Worm (Caenorhabditis elegans) whole organism, L2 larva: ENCODE measurements around the gene ntl-9.
A peak's percentile ranks its signal among the peaks of the same experiment; 100 is the strongest.

ENCODE experiments used
- C34F6.9 ChIP-seq: fragments of 150-350 bp; optimal IDR thresholded peaks from 2 replicates; lab custom pipeline; 2014; ENCODE audit warnings: missing biosample characterization, missing genetic modification characterization
- F13H6.1 ChIP-seq: sonication (generic microtip); optimal IDR thresholded peaks from 2 replicates; lab custom pipeline; 2016; ENCODE audit warnings: missing genetic modification characterization, missing compliant biosample characterization
- R02D3.7 ChIP-seq: fragments of 150-350 bp; optimal IDR thresholded peaks from 2 replicates; lab custom pipeline; 2014; ENCODE audit warnings: missing biosample characterization, missing genetic modification characterization
- Y55F3AM.14 ChIP-seq: fragments of 200-800 bp; sonication (Bioruptor generic); optimal IDR thresholded peaks from 2 replicates; lab custom pipeline; 2018; ENCODE audit warnings: mild to moderate bottlenecking, missing genetic modification characterization, missing compliant biosample characterization
- ZK546.5 ChIP-seq: sonication (generic microtip); optimal IDR thresholded peaks from 2 replicates; lab custom pipeline; 2017; ENCODE audit warnings: missing biosample characterization, missing genetic modification characterization
- alr-1 ChIP-seq: fragments of 150-350 bp; optimal IDR thresholded peaks from 2 replicates; lab custom pipeline; 2014; ENCODE audit warnings: missing biosample characterization, missing genetic modification characterization
- aly-2 ChIP-seq: fragments of 150-350 bp; optimal IDR thresholded peaks from 2 replicates; lab custom pipeline; 2014; ENCODE audit warnings: missing biosample characterization, missing genetic modification characterization
- ama-1 ChIP-seq: fragments of 150-350 bp; optimal IDR thresholded peaks from 2 replicates; lab custom pipeline; 2018; ENCODE audit warnings: inconsistent platforms
- blmp-1 ChIP-seq: sonication (generic microtip); optimal IDR thresholded peaks from 2 replicates; lab custom pipeline; 2017; ENCODE audit warnings: missing genetic modification characterization, mild to moderate bottlenecking, missing compliant biosample characterization, antibody characterized with exemption, moderate library complexity; ENCODE audit not compliant: insufficient read depth
- ceh-16 ChIP-seq: fragments of 150-350 bp; optimal IDR thresholded peaks from 2 replicates; lab custom pipeline; 2014; ENCODE audit warnings: missing biosample characterization, missing genetic modification characterization
- ceh-82 ChIP-seq: fragments of 150-350 bp; optimal IDR thresholded peaks from 2 replicates; lab custom pipeline; 2014; ENCODE audit warnings: missing biosample characterization, missing genetic modification characterization
- crh-2 ChIP-seq: sonication (generic microtip); optimal IDR thresholded peaks from 2 replicates; lab custom pipeline; 2017; ENCODE audit warnings: missing biosample characterization, missing genetic modification characterization
- dmd-4 ChIP-seq: sonication (generic microtip); optimal IDR thresholded peaks from 2 replicates; lab custom pipeline; 2017; ENCODE audit warnings: missing biosample characterization, missing genetic modification characterization
- egl-27 ChIP-seq: sonication (generic microtip); optimal IDR thresholded peaks from 3 replicates; lab custom pipeline; 2017; ENCODE audit warnings: missing biosample characterization, missing genetic modification reagents, missing genetic modification characterization
- elt-1 ChIP-seq: fragments of 150-350 bp; optimal IDR thresholded peaks from 2 replicates; lab custom pipeline; 2014; ENCODE audit warnings: missing biosample characterization, missing genetic modification characterization
- elt-3 ChIP-seq: sonication (generic microtip); optimal IDR thresholded peaks from 2 replicates; lab custom pipeline; 2017; ENCODE audit warnings: missing biosample characterization, missing genetic modification characterization
- fos-1 ChIP-seq: fragments of 150-350 bp; optimal IDR thresholded peaks from 2 replicates; lab custom pipeline; 2014; ENCODE audit warnings: missing biosample characterization, missing genetic modification characterization
- gmeb-1 ChIP-seq: fragments of 150-350 bp; optimal IDR thresholded peaks from 2 replicates; lab custom pipeline; 2014; ENCODE audit warnings: missing biosample characterization, missing genetic modification characterization
- lin-11 ChIP-seq: fragments of 150-350 bp; sonication (generic microtip); optimal IDR thresholded peaks from 2 replicates; lab custom pipeline; 2014; ENCODE audit warnings: missing biosample characterization, missing genetic modification characterization, inconsistent platforms, mixed read lengths
- lin-13 ChIP-seq: fragments of 150-350 bp; optimal IDR thresholded peaks from 2 replicates; lab custom pipeline; 2014; ENCODE audit warnings: missing biosample characterization, missing genetic modification reagents, missing genetic modification characterization
- lsy-2 ChIP-seq, 2 experiments: fragments of 150-350 bp in 1 of 2; sonication (generic microtip) in 1 of 2; optimal IDR thresholded peaks; 2 replicates each; lab custom pipeline; 2014 to 2017; ENCODE audit warnings: missing biosample characterization in 2 of 2, missing genetic modification characterization in 2 of 2
- mab-5 ChIP-seq: fragments of 150-350 bp; optimal IDR thresholded peaks from 2 replicates; lab custom pipeline; 2014; ENCODE audit warnings: missing biosample characterization, missing genetic modification characterization
- mbf-1 ChIP-seq: sonication (generic microtip); optimal IDR thresholded peaks from 2 replicates; lab custom pipeline; 2017; ENCODE audit warnings: missing biosample characterization, missing genetic modification characterization
- mdl-1 ChIP-seq, 2 experiments: fragments of 150-350 bp in 1 of 2; sonication (generic microtip) in 1 of 2; optimal IDR thresholded peaks; 2 replicates each; lab custom pipeline; 2017; ENCODE audit warnings: missing biosample characterization in 2 of 2, missing genetic modification characterization in 2 of 2
- nhr-10 ChIP-seq: sonication (generic microtip); optimal IDR thresholded peaks from 2 replicates; lab custom pipeline; 2017; ENCODE audit warnings: missing biosample characterization, missing genetic modification characterization
- nhr-11 ChIP-seq: fragments of 150-350 bp; optimal IDR thresholded peaks from 2 replicates; lab custom pipeline; 2014; ENCODE audit warnings: missing biosample characterization, missing genetic modification characterization
- nhr-12 ChIP-seq: fragments of 150-350 bp; optimal IDR thresholded peaks from 2 replicates; lab custom pipeline; 2014; ENCODE audit warnings: missing biosample characterization, missing genetic modification characterization
- nhr-129 ChIP-seq: fragments of 150-350 bp; optimal IDR thresholded peaks from 2 replicates; lab custom pipeline; 2014; ENCODE audit warnings: missing biosample characterization, missing genetic modification characterization
- nhr-21 ChIP-seq: fragments of 150-350 bp; optimal IDR thresholded peaks from 2 replicates; lab custom pipeline; 2014; ENCODE audit warnings: missing biosample characterization, missing genetic modification characterization
- nhr-23 ChIP-seq: fragments of 150-350 bp; optimal IDR thresholded peaks from 2 replicates; lab custom pipeline; 2014; ENCODE audit warnings: missing biosample characterization, missing genetic modification reagents, missing genetic modification characterization
- nhr-77 ChIP-seq: fragments of 150-350 bp; optimal IDR thresholded peaks from 2 replicates; lab custom pipeline; 2014; ENCODE audit warnings: missing biosample characterization, missing genetic modification characterization
- peb-1 ChIP-seq: fragments of 150-350 bp; optimal IDR thresholded peaks from 2 replicates; lab custom pipeline; 2014; ENCODE audit warnings: missing biosample characterization, missing genetic modification characterization
- sem-4 ChIP-seq: fragments of 150-350 bp; optimal IDR thresholded peaks from 2 replicates; lab custom pipeline; 2014; ENCODE audit warnings: missing biosample characterization, missing genetic modification reagents, missing genetic modification characterization
- skn-1 ChIP-seq: sonication (generic microtip); optimal IDR thresholded peaks from 2 replicates; lab custom pipeline; 2017; ENCODE audit warnings: missing biosample characterization, missing genetic modification characterization
- sma-3 ChIP-seq: sonication (generic microtip); optimal IDR thresholded peaks from 2 replicates; lab custom pipeline; 2016; ENCODE audit warnings: missing genetic modification reagents, missing genetic modification characterization, missing compliant biosample characterization
- sma-9 ChIP-seq, 2 experiments: fragments of 150-350 bp in 1 of 2; sonication (generic microtip) in 1 of 2; optimal IDR thresholded peaks; 2 replicates each; lab custom pipeline; 2014 to 2016; ENCODE audit warnings: missing genetic modification characterization in 2 of 2, mild to moderate bottlenecking in 1 of 2, missing biosample characterization in 1 of 2, missing compliant biosample characterization in 1 of 2, missing genetic modification reagents in 1 of 2, moderate library complexity in 1 of 2
- snpc-4 ChIP-seq: fragments of 150-350 bp; optimal IDR thresholded peaks from 2 replicates; lab custom pipeline; 2014; ENCODE audit warnings: missing biosample characterization, missing genetic modification characterization
- unc-39 ChIP-seq: fragments of 150-350 bp; optimal IDR thresholded peaks from 2 replicates; lab custom pipeline; 2014; ENCODE audit warnings: missing biosample characterization, missing genetic modification characterization
- unc-55 ChIP-seq: fragments of 150-350 bp; sonication (generic microtip); optimal IDR thresholded peaks from 3 replicates; lab custom pipeline; 2014; ENCODE audit warnings: missing biosample characterization, missing genetic modification reagents, missing genetic modification characterization
- zag-1 ChIP-seq: fragments of 150-350 bp; optimal IDR thresholded peaks from 2 replicates; lab custom pipeline; 2014; ENCODE audit warnings: missing biosample characterization, missing genetic modification characterization
- ztf-1 ChIP-seq: fragments of 200-800 bp; sonication (Bioruptor generic); conservative IDR thresholded peaks from 2 replicates; pipeline ENCODE4 v1.3.6; 2022; ENCODE audit warnings: missing genetic modification characterization, missing compliant biosample characterization
- ztf-11 ChIP-seq: sonication (generic microtip); optimal IDR thresholded peaks from 2 replicates; lab custom pipeline; 2017; ENCODE audit warnings: missing biosample characterization, missing genetic modification characterization
- ztf-4 ChIP-seq: fragments of 150-350 bp; optimal IDR thresholded peaks from 2 replicates; lab custom pipeline; 2014; ENCODE audit warnings: missing biosample characterization, missing genetic modification characterization

Gene ntl-9

DNA sequence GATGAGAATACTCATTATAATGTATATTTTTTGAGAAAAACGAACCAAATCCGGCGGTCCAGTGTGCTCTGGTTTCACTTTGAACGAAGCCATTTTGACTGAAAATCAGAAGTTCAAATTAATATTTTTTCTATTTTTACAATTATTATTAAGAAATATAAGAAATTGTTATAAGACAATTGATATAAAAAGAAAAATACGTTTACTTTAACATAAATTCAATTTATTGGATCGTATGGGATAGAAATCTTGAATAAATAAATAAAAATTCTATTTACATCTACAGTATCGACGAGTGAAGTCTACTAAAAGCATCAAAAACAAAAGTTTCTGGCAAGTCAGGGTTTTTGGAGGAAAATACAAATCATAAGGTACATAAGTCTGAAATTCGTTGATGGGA lies 15.9 kb downstream of the ntl-9 start, which contains the start of gene C27F2.4:
Gene C27F2.4 (minus strand): TSS at position 101 of the 400 bp plus-strand sequence.
- TF ChIP-seq nhr-12 (tag; lab: Kevin White, UChicago) (no peak), nhr-11 (tag; lab: Kevin White, UChicago) (no peak), elt-1 (no peak), fos-1 (tag; lab: Kevin White, UChicago) (no peak), sem-4 (tag; lab: Kevin White, UChicago) (no peak), ceh-16 (tag; lab: Kevin White, UChicago) (no peak), skn-1 (tag; lab: Kevin White, UChicago) (no peak), aly-2 (tag; lab: Kevin White, UChicago) (no peak), ztf-1 (no peak), sma-9 (GFP tag; optimal IDR thresholded peaks at IDR 0.05; lab: Kevin White, UChicago) (no peak), sma-9 (tag; optimal IDR thresholded peaks at IDR 0.05; lab: Kevin White, UChicago) (no peak), gmeb-1 (no peak), F13H6.1 (tag; lab: Kevin White, UChicago) (no peak), ZK546.5 (no peak), alr-1 (tag; lab: Kevin White, UChicago) (no peak), unc-55 (GFP tag; lab: Kevin White, UChicago) (no peak), ztf-11 (no peak)

DNA sequence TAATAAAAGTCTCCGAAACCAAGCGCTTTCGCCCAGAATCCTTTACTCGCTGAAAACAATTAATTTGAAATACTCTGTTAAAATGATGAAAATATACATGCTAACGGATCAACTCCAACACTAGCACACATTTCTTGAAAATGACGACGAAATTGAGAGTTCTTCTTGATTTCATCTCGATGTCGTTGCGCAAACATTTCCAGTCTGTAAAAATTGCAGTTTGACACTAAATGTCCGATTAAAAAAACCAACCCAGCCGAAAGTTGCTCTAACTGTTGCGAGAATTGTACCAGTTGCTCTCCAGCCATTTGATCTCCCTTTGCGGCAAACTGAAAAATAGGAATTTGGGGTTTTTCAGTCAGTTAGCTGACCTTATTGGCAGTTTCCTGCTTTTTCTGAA lies 17.0 kb downstream of the ntl-9 start:
- TF ChIP-seq blmp-1 (tag; lab: Kevin White, UChicago), result no peak
- TF ChIP-seq ztf-4 (tag; lab: Kevin White, UChicago), result no peak
- no peak for TF ChIP-seq crh-2
- no peak for TF ChIP-seq nhr-12 (tag; lab: Kevin White, UChicago)
- no peak for TF ChIP-seq ZK546.5
- TF ChIP-seq fos-1 (tag; lab: Kevin White, UChicago), result no peak
- TF ChIP-seq ztf-11, result no peak
- no peak for TF ChIP-seq lin-13 (GFP tag; lab: Kevin White, UChicago)
- no peak for TF ChIP-seq lin-11 (tag; lab: Kevin White, UChicago)
- TF ChIP-seq alr-1 (tag; lab: Kevin White, UChicago), result no peak
- TF ChIP-seq, all 48 proteins: peak for 0

DNA sequence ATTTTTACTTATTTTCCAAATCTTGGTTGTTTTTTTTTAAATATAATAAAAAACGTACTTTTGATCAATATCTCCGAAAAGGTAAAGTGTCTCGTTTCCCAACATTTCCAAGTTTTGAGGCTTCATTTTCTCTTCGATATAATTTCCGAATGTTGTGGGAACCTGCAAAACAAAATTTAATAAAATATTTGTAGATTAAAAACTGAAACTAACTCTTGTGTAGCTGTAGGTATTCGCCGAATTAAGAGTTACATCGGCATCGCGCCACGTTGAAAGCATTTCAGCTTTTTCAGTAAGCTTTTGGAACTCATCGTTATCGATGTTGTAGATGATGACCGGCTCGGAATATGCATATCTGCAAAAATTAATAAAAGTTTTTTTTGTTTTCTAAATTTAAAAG lies 18.1 kb downstream of the ntl-9 start, which contains the start of gene vps-22:
Gene vps-22 (minus strand): TSS at position 101 of the 400 bp plus-strand sequence.
- TF ChIP-seq snpc-4, result no peak
- TF ChIP-seq lin-13 (GFP tag; lab: Kevin White, UChicago), result no peak
- no peak for TF ChIP-seq elt-1
- TF ChIP-seq gmeb-1, result no peak
- TF ChIP-seq egl-27 (tag; lab: Kevin White, UChicago), result no peak
- no peak for TF ChIP-seq peb-1 (tag; lab: Kevin White, UChicago)
- TF ChIP-seq unc-55 (GFP tag; lab: Kevin White, UChicago), result no peak
- TF ChIP-seq sem-4 (tag; lab: Kevin White, UChicago), result no peak
- TF ChIP-seq nhr-10 (tag; lab: Kevin White, UChicago), result no peak
- TF ChIP-seq nhr-77 (tag; lab: Kevin White, UChicago), result no peak

DNA sequence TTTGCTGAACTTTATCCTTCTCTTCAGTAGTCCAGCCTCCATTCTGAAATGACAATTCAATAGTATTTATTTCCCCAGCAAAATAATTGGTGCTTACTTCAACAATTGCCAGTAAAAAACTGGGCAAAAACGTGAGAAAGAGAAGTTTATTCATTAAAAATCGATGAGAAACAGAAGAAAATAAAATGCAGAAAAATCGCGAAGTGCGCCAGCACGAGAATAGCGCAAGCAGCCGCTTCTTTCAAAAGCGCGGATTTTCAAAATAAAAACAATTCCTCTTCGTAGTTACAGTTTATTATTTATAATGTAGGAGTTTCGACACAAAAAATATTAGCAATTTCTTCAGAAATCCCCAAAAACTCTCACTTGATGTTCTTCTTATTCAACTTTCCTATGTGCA lies 18.6 kb downstream of the ntl-9 start, which contains the start of gene C27F2.9:
Gene C27F2.9 (minus strand): TSS at position 159 of the 400 bp plus-strand sequence.
- TF ChIP-seq R02D3.7 (tag; lab: Kevin White, UChicago), result peak; percentile 37
- no peak for TF ChIP-seq egl-27 (tag; lab: Kevin White, UChicago)
- peak; percentile 97 for TF ChIP-seq C34F6.9
- TF ChIP-seq nhr-12 (tag; lab: Kevin White, UChicago), result no peak
- peak; percentile 80 for TF ChIP-seq sem-4 (tag; lab: Kevin White, UChicago)
- peak; percentile 27 for TF ChIP-seq dmd-4
- TF ChIP-seq ceh-16 (tag; lab: Kevin White, UChicago), result peak; percentile 11
- peak; percentile 89 to 94 for TF ChIP-seq lsy-2 (tag; optimal IDR thresholded peaks at IDR 0.05; lab: Kevin White, UChicago)
- peak; percentile 75 for TF ChIP-seq nhr-21 (tag; lab: Kevin White, UChicago)
- peak; percentile 76 for TF ChIP-seq nhr-77 (tag; lab: Kevin White, UChicago)
- TF ChIP-seq ceh-82 (tag; lab: Kevin White, UChicago), result peak; percentile 36
- TF ChIP-seq mab-5 (tag; lab: Kevin White, UChicago), result peak; percentile 84
- peak; percentile 92 for TF ChIP-seq sma-9 (GFP tag; optimal IDR thresholded peaks at IDR 0.05; lab: Kevin White, UChicago)
- TF ChIP-seq sma-9 (tag; optimal IDR thresholded peaks at IDR 0.05; lab: Kevin White, UChicago), result no peak
- TF ChIP-seq F13H6.1 (tag; lab: Kevin White, UChicago), result peak; percentile 85
- peak; percentile 73 for TF ChIP-seq ama-1 (lab: Kevin White, UChicago)
- peak; percentile 71 for TF ChIP-seq snpc-4
- TF ChIP-seq crh-2, result peak; percentile 93
- peak; percentile 95 for TF ChIP-seq unc-55 (GFP tag; lab: Kevin White, UChicago)
- TF ChIP-seq mbf-1, result peak; percentile 26
- peak; percentile 100 for TF ChIP-seq gmeb-1
- TF ChIP-seq nhr-23 (tag; lab: Kevin White, UChicago), result no peak
- peak; percentile 90 for TF ChIP-seq sma-3
- peak; percentile 20 for TF ChIP-seq Y55F3AM.14 (GFP tag; lab: Kevin White, UChicago)
- peak; percentile 89 for TF ChIP-seq lin-13 (GFP tag; lab: Kevin White, UChicago)
- peak; percentile 40 for TF ChIP-seq zag-1 (tag; lab: Kevin White, UChicago)
- TF ChIP-seq fos-1 (tag; lab: Kevin White, UChicago), result peak; percentile 73
- no peak for TF ChIP-seq elt-3 (tag; lab: Kevin White, UChicago)
- peak; percentile 2 for TF ChIP-seq ZK546.5
- TF ChIP-seq ztf-4 (tag; lab: Kevin White, UChicago), result peak; percentile 55
- TF ChIP-seq elt-1, result no peak
- no peak for TF ChIP-seq unc-39
- TF ChIP-seq peb-1 (tag; lab: Kevin White, UChicago), result no peak
- TF ChIP-seq ztf-11, result no peak
- TF ChIP-seq mdl-1 (tag; optimal IDR thresholded peaks at IDR 0.05; lab: Kevin White, UChicago), result peak in 1 of 2 experiments; percentile 34
- TF ChIP-seq lin-11 (tag; lab: Kevin White, UChicago), result peak; percentile 62
- peak; percentile 78 for TF ChIP-seq nhr-129 (tag; lab: Kevin White, UChicago)
